Fruit fly (Drosophila melanogaster) whole organism, embryonic: ENCODE data around the gene CG17646.

Source experiments
- Atf-2 ChIP-seq: fragments of 200-800 bp; sonication (Bioruptor generic); optimal IDR thresholded peaks from 2 replicates; lab custom pipeline; 2016; ENCODE audit warnings: missing biosample characterization, missing genetic modification characterization
- CG10543 ChIP-seq: fragments of 200-800 bp; sonication (Bioruptor generic); optimal IDR thresholded peaks from 3 replicates; lab custom pipeline; 2017; ENCODE audit warnings: missing biosample characterization, mild to moderate bottlenecking, missing genetic modification characterization, moderate library complexity
- CG11723 ChIP-seq: fragments of 200-800 bp; sonication (Bioruptor generic); optimal IDR thresholded peaks from 2 replicates; lab custom pipeline; 2017; ENCODE audit warnings: missing biosample characterization, mild to moderate bottlenecking, missing genetic modification characterization
- CG12744 ChIP-seq: fragments of 200-800 bp; sonication (Bioruptor generic); optimal IDR thresholded peaks from 2 replicates; lab custom pipeline; 2016; ENCODE audit warnings: missing biosample characterization, missing genetic modification characterization
- CG14014 ChIP-seq: fragments of 200-800 bp; sonication (Bioruptor generic); IDR thresholded peaks from 2 replicates; pipeline ENCODE4 v1.3.6; 2022; ENCODE audit warnings: missing biosample characterization, missing genetic modification characterization
- CG14441 ChIP-seq: fragments of 200-800 bp; sonication (Bioruptor generic); IDR thresholded peaks from 2 replicates; pipeline ENCODE4 v1.3.6; 2022; ENCODE audit warnings: missing biosample characterization, missing genetic modification characterization
- CG14710 ChIP-seq: fragments of 200-800 bp; sonication (Bioruptor generic); optimal IDR thresholded peaks from 3 replicates; lab custom pipeline; 2019; ENCODE audit warnings: missing biosample characterization, mild to moderate bottlenecking, missing genetic modification characterization, moderate library complexity
- CG1602 ChIP-seq: fragments of 200-800 bp; sonication (Bioruptor generic); optimal IDR thresholded peaks from 3 replicates; lab custom pipeline; 2016; ENCODE audit warnings: missing biosample characterization, missing genetic modification characterization
- CG34376 ChIP-seq: fragments of 200-800 bp; sonication (Bioruptor generic); optimal IDR thresholded peaks from 2 replicates; lab custom pipeline; 2018; ENCODE audit warnings: missing biosample characterization, mild to moderate bottlenecking, missing genetic modification characterization
- CG34422 ChIP-seq: fragments of 200-800 bp; sonication (Bioruptor generic); IDR thresholded peaks from 3 replicates; pipeline ENCODE4 v1.3.6; 2022; ENCODE audit warnings: missing biosample characterization, missing genetic modification characterization
- CG43689 ChIP-seq: fragments of 200-800 bp; sonication (Bioruptor generic); IDR thresholded peaks from 2 replicates; pipeline ENCODE4 v1.3.6; 2022; ENCODE audit warnings: missing biosample characterization, missing genetic modification characterization
- CG6272 ChIP-seq: fragments of 200-800 bp; sonication (Bioruptor generic); IDR thresholded peaks from 2 replicates; pipeline ENCODE4 v1.3.6; 2022; ENCODE audit warnings: missing biosample characterization, missing genetic modification characterization
- CG7987 ChIP-seq: fragments of 200-800 bp; sonication (Bioruptor generic); optimal IDR thresholded peaks from 2 replicates; lab custom pipeline; 2018; ENCODE audit warnings: missing biosample characterization, mild to moderate bottlenecking, missing genetic modification characterization, moderate library complexity
- CG9817 ChIP-seq: fragments of 200-800 bp; sonication (Bioruptor generic); optimal IDR thresholded peaks from 2 replicates; lab custom pipeline; 2018; ENCODE audit warnings: missing biosample characterization, mild to moderate bottlenecking, missing genetic modification characterization, moderate library complexity
- CrebB ChIP-seq: fragments of 200-800 bp; sonication (Bioruptor generic); optimal IDR thresholded peaks from 3 replicates; lab custom pipeline; 2018; ENCODE audit warnings: missing biosample characterization, mild to moderate bottlenecking, missing genetic modification characterization
- HmgD ChIP-seq: fragments of 200-800 bp; sonication (Bioruptor generic); optimal IDR thresholded peaks from 3 replicates; lab custom pipeline; 2016; ENCODE audit warnings: missing biosample characterization, missing genetic modification characterization
- HmgZ ChIP-seq: fragments of 200-800 bp; sonication (Bioruptor generic); optimal IDR thresholded peaks from 2 replicates; lab custom pipeline; 2018; ENCODE audit warnings: missing biosample characterization, mild to moderate bottlenecking, missing genetic modification characterization
- Hmr ChIP-seq: fragments of 200-800 bp; sonication (Bioruptor generic); optimal IDR thresholded peaks from 3 replicates; lab custom pipeline; 2017; ENCODE audit warnings: mild to moderate bottlenecking, missing biosample characterization, missing genetic modification reagents, missing genetic modification characterization
- Kr ChIP-seq: fragments of 200-800 bp; sonication (Bioruptor generic); optimal IDR thresholded peaks from 2 replicates; lab custom pipeline; 2017; ENCODE audit warnings: missing biosample characterization, mild to moderate bottlenecking, missing genetic modification characterization
- Med ChIP-seq: fragments of 200-800 bp; sonication (Bioruptor generic); peaks from one replicate; lab custom pipeline; 2016; ENCODE audit warnings: missing biosample characterization, missing genetic modification characterization, mild to moderate bottlenecking, inconsistent platforms, moderate library complexity
- Optix ChIP-seq: fragments of 200-800 bp; sonication (Bioruptor generic); IDR thresholded peaks from 3 replicates; pipeline ENCODE4 v1.3.6; 2022; ENCODE audit warnings: missing biosample characterization, missing genetic modification characterization
- Pdp1 ChIP-seq, 2 experiments: fragments of 200-800 bp; sonication (Bioruptor generic); optimal IDR thresholded peaks; 3 replicates each; lab custom pipeline; 2016; ENCODE audit warnings: missing biosample characterization in 2 of 2, missing genetic modification characterization in 2 of 2, mild to moderate bottlenecking in 1 of 2, moderate library complexity in 1 of 2
- ara ChIP-seq: fragments of 200-800 bp; sonication (Bioruptor generic); IDR thresholded peaks from 2 replicates; pipeline ENCODE4 v1.3.6; 2022; ENCODE audit warnings: missing biosample characterization, missing genetic modification characterization
- bab2 ChIP-seq: fragments of 200-800 bp; sonication (Bioruptor generic); optimal IDR thresholded peaks from 2 replicates; lab custom pipeline; 2016; ENCODE audit warnings: missing biosample characterization, missing genetic modification characterization
- chif ChIP-seq, 2 experiments: fragments of 200-800 bp; sonication (Bioruptor generic); optimal IDR thresholded peaks; 3 replicates each; lab custom pipeline; 2016; ENCODE audit warnings: missing biosample characterization in 2 of 2, missing genetic modification characterization in 2 of 2
- chinmo ChIP-seq: fragments of 200-800 bp; sonication (Bioruptor generic); IDR thresholded peaks from 4 replicates; pipeline ENCODE4 v1.3.6; 2022; ENCODE audit warnings: missing biosample characterization, missing genetic modification characterization; ENCODE audit not compliant: partially characterized antibody
- chm ChIP-seq: fragments of 200-800 bp; sonication (Bioruptor generic); IDR thresholded peaks from 2 replicates; pipeline ENCODE4 v1.3.6; 2022; ENCODE audit warnings: missing biosample characterization, missing genetic modification characterization
- croc ChIP-seq: fragments of 200-800 bp; sonication (Bioruptor generic); conservative IDR thresholded peaks from 3 replicates; pipeline ENCODE4 v1.3.6; 2022; ENCODE audit warnings: missing biosample characterization, missing genetic modification characterization
- ham ChIP-seq: fragments of 200-800 bp; sonication (Bioruptor generic); IDR thresholded peaks from 2 replicates; pipeline ENCODE4 v1.3.6; 2022; ENCODE audit warnings: missing biosample characterization, missing genetic modification characterization
- kni ChIP-seq: fragments of 200-800 bp; sonication (Bioruptor generic); optimal IDR thresholded peaks from 3 replicates; lab custom pipeline; 2017; ENCODE audit warnings: mild to moderate bottlenecking, missing biosample characterization, missing genetic modification reagents, missing genetic modification characterization
- nmo ChIP-seq: fragments of 200-800 bp; sonication (Bioruptor generic); optimal IDR thresholded peaks from 2 replicates; lab custom pipeline; 2018; ENCODE audit warnings: missing biosample characterization, mild to moderate bottlenecking, missing genetic modification characterization, moderate library complexity
- pb ChIP-seq: fragments of 200-800 bp; sonication (Bioruptor generic); optimal IDR thresholded peaks from 3 replicates; lab custom pipeline; 2016; ENCODE audit warnings: missing biosample characterization, missing genetic modification characterization
- pzg ChIP-seq: fragments of 200-800 bp; sonication (Bioruptor generic); optimal IDR thresholded peaks from 3 replicates; lab custom pipeline; 2018; ENCODE audit warnings: missing biosample characterization, mild to moderate bottlenecking, missing genetic modification characterization, moderate library complexity
- ttk ChIP-seq: fragments of 200-800 bp; sonication (Bioruptor generic); IDR thresholded peaks from 2 replicates; pipeline ENCODE4 v2.1.2; 2022; ENCODE audit warnings: missing biosample characterization, missing genetic modification characterization
- zen2 ChIP-seq: fragments of 200-800 bp; sonication (Bioruptor generic); IDR thresholded peaks from 3 replicates; pipeline ENCODE4 v1.3.6; 2022; ENCODE audit warnings: missing biosample characterization, missing genetic modification characterization; ENCODE audit not compliant: partially characterized antibody

Gene CG17646

DNA sequence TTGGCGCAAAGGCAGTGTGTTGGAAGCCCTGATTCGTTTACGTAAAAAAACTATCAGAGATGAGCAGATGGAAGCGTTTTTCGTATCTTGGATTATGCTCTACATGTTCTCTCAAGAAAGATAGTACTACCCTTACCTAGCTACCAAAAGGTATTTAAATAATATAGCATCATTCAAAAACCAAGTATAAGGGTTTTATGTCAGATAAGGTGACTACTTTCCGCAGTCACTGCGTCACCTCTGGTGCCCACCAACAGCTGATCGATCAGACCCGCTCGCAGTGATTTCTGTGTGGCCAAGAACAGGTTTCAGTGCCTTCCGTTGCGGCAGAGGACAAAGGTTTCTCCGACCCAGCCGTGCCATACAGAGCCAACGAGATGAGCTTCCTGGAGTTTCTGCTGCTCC is 2.7 kb upstream of the CG17646 start, which contains the start of the genes Eno and CG31937 (continued):
- TF ChIP-seq ttk (GFP tag; lab: Robert Waterston, UW) (peak; percentile 14; the same call in 1 of the 2 replicates), CG14014 (GFP tag; lab: Robert Waterston, UW) (peak; percentile 56), CG6272 (GFP tag; lab: Robert Waterston, UW) (peak; percentile 60), ara (GFP tag; lab: Robert Waterston, UW) (peak; percentile 68), CG34422 (GFP tag; lab: Robert Waterston, UW) (peak; percentile 55; the same call in 2 of the 3 replicates), HmgZ (tag; lab: Kevin White, UChicago) (peak; percentile 73), CG1602 (GFP tag; lab: Kevin White, UChicago) (peak; percentile 28), chif (GFP tag; optimal IDR thresholded peaks at IDR 0.05; lab: Kevin White, UChicago) (peak; percentile 33 to 45), CrebB (tag; lab: Kevin White, UChicago) (peak; percentile 55), nmo (GFP tag; lab: Kevin White, UChicago) (peak; percentile 12), ham (GFP tag; lab: Robert Waterston, UW) (no peak), CG11723 (GFP tag; lab: Kevin White, UChicago) (no peak), pb (no peak), CG34376 (GFP tag; lab: Kevin White, UChicago) (peak; percentile 54), CG7987 (peak; percentile 58), bab2 (GFP tag; lab: Kevin White, UChicago) (peak; percentile 10), chm (GFP tag; lab: Robert Waterston, UW) (0 out of 2 replicates have a peak, but pooled peaks have one; percentile 26), CG12744 (GFP tag; lab: Kevin White, UChicago) (peak; percentile 17), Optix (GFP tag; lab: Robert Waterston, UW) (0 out of 3 replicates have a peak, but pooled peaks have one; percentile 8), CG14441 (GFP tag; lab: Robert Waterston, UW) (peak; percentile 69), croc (GFP tag; lab: Robert Waterston, UW) (0 out of 3 replicates have a peak, but pooled peaks have one; percentile 21), pzg (peak; percentile 50), CG10543 (peak; percentile 77), zen2 (GFP tag; lab: Robert Waterston, UW) (no peak), Pdp1 (GFP tag; optimal IDR thresholded peaks at IDR 0.05; lab: Kevin White, UChicago) (peak; percentile 22 to 98), Atf-2 (GFP tag; lab: Kevin White, UChicago) (peak; percentile 1), HmgD (peak; percentile 21), CG14710 (tag; lab: Kevin White, UChicago) (peak; percentile 1), CG9817 (tag; lab: Kevin White, UChicago) (peak; percentile 53)

DNA sequence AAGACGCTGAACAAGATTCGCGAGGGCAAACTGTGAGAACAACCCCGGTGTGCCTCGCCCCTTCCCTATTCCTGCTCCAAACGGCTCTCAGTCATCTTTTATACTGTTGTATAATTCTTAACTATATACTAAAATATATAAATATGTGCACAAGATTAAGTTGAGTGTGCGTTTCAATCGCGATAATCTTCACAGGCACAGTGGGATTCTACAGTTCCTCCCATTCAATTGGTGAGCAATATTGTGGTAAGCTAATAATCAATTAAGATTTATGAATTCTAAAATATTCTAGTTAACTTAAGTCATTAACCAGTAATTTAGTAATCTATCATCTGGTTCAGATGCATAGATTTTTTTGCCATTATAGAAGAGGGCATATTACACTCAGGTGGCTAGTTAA is 1.4 kb upstream of the CG17646 start:
- TF ChIP-seq CG43689 (GFP tag; lab: Robert Waterston, UW) (no peak), Hmr (peak; percentile 21)

DNA sequence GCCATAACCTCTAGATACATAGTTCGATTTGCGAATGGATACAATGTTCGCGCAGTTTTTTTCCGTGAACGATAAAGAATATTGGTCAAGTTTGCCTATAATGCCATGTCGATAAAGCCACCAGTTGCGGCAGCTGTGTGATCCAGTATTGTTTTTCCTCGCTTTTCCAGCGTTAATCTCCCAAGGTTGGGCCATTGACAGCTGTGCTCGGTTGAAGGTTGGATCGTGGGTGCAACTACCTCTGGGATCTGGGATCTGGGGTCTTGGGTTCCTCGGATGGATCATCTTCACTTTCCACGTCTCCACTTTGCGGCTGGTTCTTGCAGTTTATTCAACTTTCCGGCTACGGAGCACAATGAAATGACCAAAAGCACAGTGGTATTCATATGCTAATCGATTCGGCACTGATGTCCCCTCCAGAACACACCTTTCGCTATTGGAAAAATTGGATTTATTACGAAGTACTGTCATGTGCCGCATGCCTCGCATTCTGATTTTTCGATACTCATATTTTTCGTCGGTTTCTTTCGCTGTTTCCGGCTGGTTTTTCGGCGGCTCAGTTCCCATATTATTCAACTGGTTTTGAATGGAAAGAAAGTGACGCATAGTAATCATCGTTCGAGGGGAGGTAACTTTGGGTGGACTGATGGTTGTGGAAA is 960 bp downstream of the CG17646 start:
- TF ChIP-seq chinmo (GFP tag; lab: Robert Waterston, UW): 0 out of 4 replicates have a peak, but pooled peaks have one; percentile 22
- TF ChIP-seq Med (GFP tag; lab: Kevin White, UChicago): peak; percentile 33
- no peak for TF ChIP-seq Kr (GFP tag; lab: Kevin White, UChicago)
- peak; percentile 67 for TF ChIP-seq kni (GFP tag; lab: Kevin White, UChicago)
